Fruit fly (Drosophila melanogaster) Kc167 (cell line): ENCODE results near the gene CG2691.

ENCODE experiments used
- h ChIP-seq: fragments of >200 bp; optimal IDR thresholded peaks from 3 replicates; lab custom pipeline; 2018; ENCODE audit warnings: missing external identifiers
- psq ChIP-seq: fragments of >200 bp; optimal IDR thresholded peaks from 2 replicates; lab custom pipeline; 2017; ENCODE audit warnings: missing external identifiers
- ttk ChIP-seq: sonication (Bioruptor generic); optimal IDR thresholded peaks from 2 replicates; lab custom pipeline; 2017; ENCODE audit warnings: missing external identifiers

DNA sequence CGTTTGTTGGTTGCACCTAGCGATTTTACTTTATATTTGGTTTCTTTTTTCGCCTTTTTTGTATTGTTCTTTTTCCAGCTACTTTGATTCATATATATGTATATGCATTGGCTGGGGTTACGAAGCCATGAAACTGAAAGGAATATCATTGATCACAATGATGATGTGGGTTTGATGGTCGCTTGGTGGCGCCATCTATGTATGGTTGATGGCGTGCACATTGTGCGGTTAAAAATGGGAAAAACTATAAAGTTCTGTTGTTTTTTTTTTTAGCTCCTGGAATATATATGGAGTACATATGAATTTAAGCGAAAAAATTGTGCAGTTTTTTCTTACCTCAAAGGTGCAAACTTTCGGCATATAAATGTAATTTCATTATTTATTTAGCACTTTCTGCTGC, 37.3 kb downstream of the CG2691 start:
- TF ChIP-seq h (no peak), psq (lab: Kevin White, UChicago) (no peak), ttk (lab: Kevin White, UChicago) (no peak)
